Worm (Caenorhabditis elegans): ENCODE measurements around the gene K08B5.1.

- no peak for TF ChIP-seq R02D3.7 (tag; optimal IDR thresholded peaks at IDR 0.05)
- TF ChIP-seq daf-12 (tag; optimal IDR thresholded peaks at IDR 0.05) = no peak
- no peak for TF ChIP-seq egl-27 (tag; optimal IDR thresholded peaks at IDR 0.05)
- no peak for TF ChIP-seq nhr-11 (tag; optimal IDR thresholded peaks at IDR 0.05)
- no peak for TF ChIP-seq nhr-77 (tag; optimal IDR thresholded peaks at IDR 0.05)
- no peak for TF ChIP-seq unc-62 (GFP tag; optimal IDR thresholded peaks at IDR 0.05)
- TF ChIP-seq ama-1 (optimal IDR thresholded peaks at IDR 0.05) = no peak
- no peak for TF ChIP-seq hmg-11 (tag; optimal IDR thresholded peaks at IDR 0.05)
- TF ChIP-seq nhr-23 (tag; optimal IDR thresholded peaks at IDR 0.05) = no peak
- TF ChIP-seq ztf-11 (tag; optimal IDR thresholded peaks at IDR 0.05) = no peak
Measured at ce11 chrX:16550551-16550950, 7.7 kb upstream of the K08B5.1 start.

All from whole organism, L3 larva.